Fruit fly (Drosophila melanogaster) ovary, adult (tissue): ENCODE results near the gene Pdp.
A peak's percentile ranks its signal among the peaks of the same experiment; 100 is the strongest.

Experiments
- CG17801 ChIP-seq: fragments of 200-800 bp; optimal IDR thresholded peaks from 2 replicates; lab custom pipeline; 2019; ENCODE audit warnings: missing biosample characterization, mild to moderate bottlenecking, missing genetic modification characterization, moderate library complexity; ENCODE audit not compliant: partially characterized antibody

Gene Pdp

DNA sequence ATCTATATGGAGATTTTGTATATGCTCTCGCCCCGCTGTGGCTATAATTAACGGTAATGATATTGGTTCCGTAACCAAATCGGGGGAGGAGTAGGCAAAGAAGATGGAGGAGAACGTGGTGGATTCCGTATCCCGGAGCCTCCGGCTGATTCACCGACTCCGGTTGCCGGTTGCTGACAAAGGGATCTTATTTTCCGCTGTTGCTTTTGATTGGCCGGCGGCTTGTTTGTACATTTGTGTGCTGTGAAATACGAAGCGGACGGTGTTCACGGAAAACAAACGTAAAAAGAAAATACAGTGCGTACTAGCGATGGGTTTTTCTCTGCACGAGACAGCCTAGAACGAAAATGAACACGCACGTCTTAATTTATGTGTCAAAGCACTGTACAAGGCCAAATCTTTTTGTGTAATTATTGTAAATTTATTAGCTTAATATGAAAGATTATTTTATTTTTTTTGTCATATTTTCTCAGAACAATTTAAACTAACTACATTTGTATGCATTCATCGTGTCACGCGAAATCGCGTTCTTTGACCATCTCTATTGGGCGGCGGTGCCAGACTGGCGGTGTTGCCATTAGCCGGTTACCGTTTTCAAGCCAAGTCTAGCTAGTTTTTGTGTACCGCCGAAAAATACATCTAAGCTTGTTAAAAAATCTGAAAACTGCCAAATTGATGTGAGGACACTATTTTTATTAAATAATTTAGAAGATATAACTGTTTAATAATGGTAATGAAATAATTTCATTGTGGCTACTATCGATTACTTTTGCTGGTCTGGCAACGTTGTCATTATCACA, at the start of gene Pdp, which contains the start of gene Rab39:
Gene Pdp (minus strand): TSS at position 521 of the 800 bp plus-strand sequence.
Gene Rab39 (plus strand): TSS at position 793 of the 800 bp plus-strand sequence.
- TF ChIP-seq CG17801 (GFP tag; lab: Kevin White, UChicago), result peak; percentile 89

DNA sequence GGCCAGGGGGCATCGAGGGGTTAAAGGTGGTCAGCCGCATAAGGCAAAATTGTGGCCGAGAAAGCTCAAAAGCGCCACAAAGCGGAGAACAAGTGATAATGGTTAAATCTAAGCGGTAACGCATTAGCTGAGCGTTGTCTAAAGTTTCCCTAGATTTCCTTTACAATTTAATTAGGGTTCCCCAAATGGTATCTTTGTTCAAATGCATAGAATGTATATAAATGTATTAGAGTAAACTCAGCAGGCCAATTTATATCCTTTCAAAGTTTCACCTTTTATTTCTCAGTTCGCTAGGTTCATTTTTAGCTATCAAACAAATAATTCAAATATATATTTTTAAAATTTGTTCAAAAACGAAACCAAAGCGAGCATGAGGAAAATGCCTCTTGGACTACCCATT, 43.5 kb upstream of the Pdp start, which contains the start of gene CG32718:
Gene CG32718 (plus strand): TSS at position 301 of the 400 bp plus-strand sequence.
- TF ChIP-seq CG17801 (GFP tag; lab: Kevin White, UChicago), result no peak

DNA sequence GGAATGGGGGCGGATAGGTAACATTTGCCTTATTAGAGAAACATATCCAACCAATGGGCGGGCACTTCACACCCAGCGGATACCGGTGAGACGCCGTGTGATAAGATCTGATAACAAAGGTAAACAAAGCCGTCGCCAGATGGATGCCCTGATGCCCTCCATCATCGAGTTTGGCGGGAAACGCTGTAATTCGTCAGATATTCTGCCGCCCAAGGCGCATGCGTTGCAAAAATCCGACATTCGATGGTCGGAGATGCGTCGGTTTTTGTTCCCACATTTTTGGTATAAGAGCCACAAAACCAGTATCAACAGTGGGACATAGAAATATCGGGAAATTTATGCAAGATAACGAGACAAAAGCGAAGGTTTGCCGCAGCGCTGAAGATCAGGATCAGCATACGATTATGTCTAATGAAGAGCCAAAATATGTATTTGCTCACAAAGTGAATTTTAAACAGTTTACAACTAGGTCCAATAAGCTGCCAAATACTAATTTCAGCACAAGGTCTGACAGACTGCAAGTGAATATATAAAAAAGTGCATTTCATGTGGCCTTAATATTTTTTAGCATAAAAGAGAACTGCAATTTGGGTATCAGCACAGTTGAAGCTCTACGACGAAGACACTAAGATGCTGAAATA, 33.8 kb upstream of the Pdp start, which contains the start of gene CG34338:
Gene CG34338 (plus strand): TSS at position 591 of the 641 bp plus-strand sequence.
- TF ChIP-seq CG17801 (GFP tag; lab: Kevin White, UChicago), result no peak

DNA sequence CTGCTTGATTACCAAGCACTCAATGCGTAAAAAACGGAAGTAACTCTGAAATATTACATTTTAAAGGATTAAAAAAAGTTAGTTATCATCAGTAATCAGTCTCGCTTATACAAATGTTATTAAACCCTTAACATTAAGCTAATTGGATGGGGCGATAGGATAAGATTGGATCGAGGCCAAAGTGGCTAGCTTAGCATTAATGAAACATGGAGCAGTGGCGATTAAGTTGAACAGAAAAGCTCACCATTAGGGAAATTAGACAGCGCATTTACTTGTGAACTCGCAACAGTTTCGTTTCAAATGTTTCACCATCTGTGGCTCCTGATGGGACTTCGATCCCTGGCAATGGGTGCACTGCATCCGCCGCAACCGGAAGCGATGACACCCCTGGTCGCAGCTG, 30.2 kb upstream of the Pdp start, which contains the start of gene Ir7a:
Gene Ir7a (plus strand): TSS at position 301 of the 400 bp plus-strand sequence.
- no peak for TF ChIP-seq CG17801 (GFP tag; lab: Kevin White, UChicago)

DNA sequence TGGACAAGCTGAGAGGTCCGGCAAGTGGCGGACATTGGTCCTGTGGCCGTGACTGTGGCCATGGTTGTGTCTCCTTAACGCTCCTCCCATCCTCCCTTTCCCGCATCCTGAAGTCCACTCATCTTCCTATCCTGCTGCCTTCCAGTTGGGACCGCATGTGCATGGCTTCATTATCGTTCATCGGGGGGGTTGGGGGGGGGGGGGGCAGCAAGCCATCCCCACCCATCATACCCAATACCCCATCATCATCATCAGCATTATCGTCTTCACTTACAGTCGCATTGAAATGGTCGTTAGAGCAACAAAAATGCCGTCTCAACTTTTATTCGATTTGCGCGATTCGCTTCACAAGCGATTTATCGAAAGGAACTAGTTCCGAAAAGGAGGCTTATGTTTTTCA, 11.9 kb upstream of the Pdp start:
- TF ChIP-seq CG17801 (GFP tag; lab: Kevin White, UChicago), result no peak

DNA sequence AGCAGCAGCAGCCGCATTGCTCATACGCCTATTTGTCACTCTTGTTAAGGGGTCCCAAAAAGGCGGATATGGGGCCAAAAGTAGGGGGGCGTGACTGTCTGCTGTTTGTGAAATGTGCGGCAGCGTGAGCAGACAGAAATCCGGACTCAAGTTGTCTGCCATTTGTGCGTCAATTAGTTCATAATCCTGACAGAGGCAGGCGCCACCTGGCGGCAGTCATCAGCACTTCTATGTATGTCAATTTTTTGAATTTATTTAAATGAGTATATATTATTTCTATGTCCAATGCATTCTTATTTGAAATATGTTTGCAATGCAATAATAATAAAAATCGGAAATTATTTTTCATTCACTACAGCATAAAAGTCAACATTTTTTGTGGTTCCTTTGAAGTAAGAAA, 9.6 kb upstream of the Pdp start:
- TF ChIP-seq CG17801 (GFP tag; lab: Kevin White, UChicago), result no peak

DNA sequence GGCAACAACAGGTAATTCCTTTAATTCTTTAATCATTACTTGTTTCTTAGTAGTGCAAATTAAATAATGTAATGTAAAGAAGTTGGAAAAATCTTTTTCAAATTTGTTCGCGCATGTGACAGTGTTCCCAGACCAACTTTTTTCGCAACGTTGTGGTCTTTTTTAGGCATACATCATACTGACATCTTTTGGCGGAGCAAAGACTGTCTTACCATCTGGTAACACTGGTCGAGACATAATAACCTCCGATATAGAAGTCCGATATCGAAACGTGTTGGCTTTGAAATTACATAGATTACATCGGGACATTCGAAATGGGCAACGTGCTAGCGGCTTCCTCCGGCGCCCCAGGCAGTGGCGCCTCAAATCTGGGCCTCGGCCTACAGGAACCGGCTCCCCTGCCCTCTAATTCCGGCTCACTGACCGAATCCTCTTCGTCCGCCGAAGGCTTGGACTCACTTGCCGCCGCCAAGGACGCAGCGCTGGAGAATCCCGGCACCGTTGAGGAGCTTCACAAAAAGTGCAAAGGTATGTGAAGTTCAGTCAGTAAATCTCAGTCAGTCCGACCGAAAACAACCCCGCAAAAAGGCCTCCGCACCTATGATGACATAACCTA, 2.8 kb upstream of the Pdp start:
- no peak for TF ChIP-seq CG17801 (GFP tag; lab: Kevin White, UChicago)

DNA sequence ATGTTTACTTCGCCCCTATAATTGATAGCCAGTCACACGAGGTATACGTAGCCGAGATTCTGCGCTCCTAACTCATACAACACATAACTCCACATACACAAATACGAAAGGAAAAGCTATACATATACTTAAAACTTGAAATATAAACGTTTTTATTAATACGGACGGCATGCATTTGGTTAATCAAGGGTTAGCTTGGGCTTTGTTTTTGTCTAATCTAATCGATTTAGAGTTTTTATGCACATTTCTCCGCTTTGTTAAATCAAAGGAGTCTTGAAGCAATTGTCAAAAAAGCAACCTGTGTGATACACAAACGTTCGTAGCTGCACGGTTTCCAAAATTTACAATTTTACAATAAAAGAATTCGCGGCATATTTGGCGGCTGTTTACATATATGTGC, 2.1 kb upstream of the Pdp start, which contains the start of gene Tom40:
Gene Tom40 (plus strand): TSS at position 301 of the 400 bp plus-strand sequence.
- TF ChIP-seq CG17801 (GFP tag; lab: Kevin White, UChicago), result no peak

DNA sequence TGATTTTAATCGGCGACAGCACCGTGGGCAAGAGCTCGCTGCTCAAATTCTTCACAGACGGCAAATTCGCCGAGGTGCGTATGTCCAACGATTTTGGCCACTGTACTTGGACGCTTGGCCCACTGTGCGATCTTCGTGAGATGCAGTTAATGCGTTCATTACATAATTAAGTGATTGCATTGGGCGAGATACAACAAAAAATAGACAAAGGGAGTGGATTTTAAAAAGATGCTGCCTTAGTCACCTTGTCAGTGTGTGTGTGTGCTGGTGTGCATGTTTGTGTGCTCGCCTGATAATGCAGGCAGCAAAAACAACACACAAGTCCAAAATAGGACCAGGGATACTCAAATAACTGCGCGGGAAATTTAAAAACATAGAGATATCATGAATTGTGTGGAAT, 811 bp upstream of the Pdp start:
- no peak for TF ChIP-seq CG17801 (GFP tag; lab: Kevin White, UChicago)

DNA sequence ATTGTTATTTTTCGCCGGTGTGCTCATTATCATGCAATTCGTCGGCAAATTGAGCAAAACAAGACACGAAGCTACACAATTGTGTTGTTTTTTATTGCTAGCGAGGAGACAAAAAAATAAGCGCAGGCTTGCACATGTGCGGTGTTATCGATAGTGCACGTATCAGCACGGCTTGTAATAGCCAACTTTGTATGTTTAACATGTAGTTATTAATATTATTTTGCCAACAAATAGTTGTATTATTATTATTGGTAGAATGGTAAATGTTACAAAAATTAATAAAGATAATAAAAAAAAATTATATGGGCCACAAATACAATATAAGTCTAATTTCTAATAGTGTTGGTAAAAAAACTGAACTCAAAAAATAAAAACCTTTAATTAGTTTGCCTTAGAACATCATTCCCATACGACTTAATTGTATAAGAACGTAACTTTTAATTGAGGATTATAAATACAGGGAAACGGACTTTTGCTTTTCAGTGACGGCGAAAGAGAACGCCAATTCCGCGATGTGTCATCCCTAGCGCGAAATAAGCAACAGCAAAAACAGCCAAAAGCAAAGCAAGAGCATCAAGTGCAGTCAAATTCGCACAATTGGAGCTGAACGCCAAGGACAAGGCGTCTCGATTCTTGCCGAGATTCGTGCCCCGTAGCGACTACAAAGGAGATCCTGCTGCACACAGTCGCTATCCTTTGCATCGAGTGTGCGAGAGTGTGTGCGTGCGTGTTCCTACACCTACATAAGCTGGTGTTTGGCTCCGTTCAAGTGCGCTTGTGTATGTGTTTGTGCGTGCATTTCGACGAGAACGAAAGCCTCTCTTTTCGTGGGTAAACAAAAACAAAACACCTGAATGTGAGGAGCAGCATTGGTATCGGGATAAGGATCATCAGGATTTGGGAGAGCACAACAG, 5.9 kb downstream of the Pdp start, which contains the start of the genes NELF-B and CG12155:
Gene NELF-B (minus strand): TSS at position 111 of the 914 bp plus-strand sequence.
Gene CG12155 (plus strand): TSS at position 505 of the 914 bp plus-strand sequence.
- TF ChIP-seq CG17801 (GFP tag; lab: Kevin White, UChicago), result no peak

DNA sequence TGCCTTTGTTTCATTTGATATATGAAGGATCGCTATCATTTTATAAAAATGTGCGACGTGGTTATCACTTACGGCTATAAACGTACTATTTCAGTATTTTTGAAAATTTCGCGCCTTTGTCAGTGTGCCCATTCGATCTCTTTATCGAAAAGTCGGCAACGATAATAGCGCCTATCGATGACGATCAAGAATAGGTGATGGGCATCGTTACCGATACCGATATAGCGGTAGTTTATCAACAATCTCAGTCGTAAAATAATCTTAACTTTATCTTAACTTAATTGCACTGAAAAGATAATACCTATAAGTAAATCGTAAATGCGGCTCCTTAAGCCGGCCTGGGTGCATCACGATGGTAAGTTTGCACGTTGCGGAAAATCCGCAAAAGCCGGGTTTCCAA, 12.5 kb downstream of the Pdp start, which contains the start of gene Hira:
Gene Hira (plus strand): TSS at position 215 of the 400 bp plus-strand sequence.
- peak; percentile 62 for TF ChIP-seq CG17801 (GFP tag; lab: Kevin White, UChicago)

DNA sequence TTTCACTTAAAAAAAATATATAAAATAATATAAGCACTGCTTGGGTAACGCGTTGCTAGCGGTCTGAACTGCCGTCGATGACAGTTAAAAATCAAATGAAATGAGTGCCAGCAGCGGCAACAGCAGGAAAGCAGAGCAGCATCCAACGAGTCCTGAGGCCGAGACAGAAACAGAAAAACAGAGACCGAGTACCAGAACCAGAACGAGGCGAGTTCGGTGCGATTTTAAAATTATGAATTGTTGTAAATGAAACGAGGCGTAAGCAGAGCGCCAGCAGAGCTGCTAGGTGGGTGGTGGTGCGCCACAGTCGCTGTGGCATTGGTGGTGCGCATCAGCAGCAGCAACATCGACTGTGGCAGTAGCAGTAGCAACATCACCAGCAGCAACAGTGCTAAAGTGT, 16.6 kb downstream of the Pdp start, which contains the start of gene CG15478:
Gene CG15478 (minus strand): TSS at position 101 of the 400 bp plus-strand sequence.
- TF ChIP-seq CG17801 (GFP tag; lab: Kevin White, UChicago), result no peak

DNA sequence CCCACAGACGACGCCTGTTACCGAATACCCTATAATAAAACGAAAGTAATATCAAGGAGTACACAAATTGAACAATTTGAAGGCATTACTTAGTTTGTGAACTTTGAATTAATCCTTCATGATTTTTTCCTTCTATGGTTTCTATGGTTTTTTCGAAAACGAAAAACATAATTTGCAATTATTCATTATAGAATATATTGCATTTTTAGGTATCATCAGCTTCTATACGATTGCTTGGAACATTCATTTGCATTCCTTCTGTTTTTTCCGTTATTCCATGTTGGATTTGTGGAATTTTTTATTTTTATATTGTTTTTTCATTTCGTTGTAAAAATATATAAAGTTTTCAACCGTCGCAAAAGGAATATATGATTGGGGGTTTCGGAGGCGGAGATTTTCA, 19.0 kb downstream of the Pdp start:
- TF ChIP-seq CG17801 (GFP tag; lab: Kevin White, UChicago), result no peak
